Worm (Caenorhabditis elegans) whole organism, late embryonic: Measurements from ENCODE around the gene swsn-4.

Experiments
- elt-2 ChIP-seq: sonication (generic microtip); optimal IDR thresholded peaks from 2 replicates; lab custom pipeline; 2016; ENCODE audit warnings: missing genetic modification reagents, missing genetic modification characterization, missing compliant biosample characterization
- elt-4 ChIP-seq: sonication (generic microtip); optimal IDR thresholded peaks from 2 replicates; lab custom pipeline; 2016; ENCODE audit warnings: missing genetic modification characterization, missing compliant biosample characterization
- fax-1 ChIP-seq: sonication (generic microtip); optimal IDR thresholded peaks from 2 replicates; lab custom pipeline; 2016; ENCODE audit warnings: missing genotype, missing genetic modification characterization, missing compliant biosample characterization
- lin-11 ChIP-seq: fragments of 200-800 bp; sonication (Bioruptor generic); optimal IDR thresholded peaks from 2 replicates; lab custom pipeline; 2018; ENCODE audit warnings: mild to moderate bottlenecking, missing genetic modification characterization, missing compliant biosample characterization
- nfya-1 ChIP-seq: sonication (generic microtip); optimal IDR thresholded peaks from 2 replicates; lab custom pipeline; 2017; ENCODE audit warnings: missing genetic modification characterization, mild to moderate bottlenecking, missing compliant biosample characterization, antibody characterized with exemption, moderate library complexity
- pag-3 ChIP-seq: sonication (generic microtip); optimal IDR thresholded peaks from 2 replicates; lab custom pipeline; 2016; ENCODE audit warnings: missing compliant biosample characterization, missing genetic modification characterization, borderline replicate concordance
- pax-1 ChIP-seq: fragments of 150-350 bp; optimal IDR thresholded peaks from 2 replicates; lab custom pipeline; 2014; ENCODE audit warnings: missing biosample characterization, missing genetic modification characterization
- pha-4 ChIP-seq: fragments of 150-350 bp; optimal IDR thresholded peaks from 2 replicates; lab custom pipeline; 2018; ENCODE audit warnings: missing biosample characterization, missing genetic modification reagents, missing genetic modification characterization
- pqm-1 ChIP-seq: sonication (generic microtip); optimal IDR thresholded peaks from 2 replicates; lab custom pipeline; 2016; ENCODE audit warnings: missing genetic modification characterization, missing compliant biosample characterization
- rnt-1 ChIP-seq: sonication (generic microtip); optimal IDR thresholded peaks from 2 replicates; lab custom pipeline; 2016; ENCODE audit warnings: missing genetic modification characterization, missing compliant biosample characterization
- ttx-3 ChIP-seq: sonication (generic microtip); optimal IDR thresholded peaks from 2 replicates; lab custom pipeline; 2016; ENCODE audit warnings: missing genetic modification reagents, missing genetic modification characterization, missing compliant biosample characterization
- zip-5 ChIP-seq: sonication (generic microtip); optimal IDR thresholded peaks from 2 replicates; lab custom pipeline; 2016; ENCODE audit warnings: missing genetic modification characterization, missing compliant biosample characterization

- TF ChIP-seq pax-1 (tag; lab: Kevin White, UChicago) (no peak), pha-4 (no peak), elt-4 (tag; lab: Kevin White, UChicago) (no peak), lin-11 (tag; lab: Kevin White, UChicago) (no peak), ttx-3 (no peak), pag-3 (no peak), pqm-1 (tag; lab: Kevin White, UChicago) (no peak), rnt-1 (tag; lab: Kevin White, UChicago) (no peak), zip-5 (tag; lab: Kevin White, UChicago) (no peak), fax-1 (tag; lab: Kevin White, UChicago) (no peak), elt-2 (no peak), nfya-1 (peak; percentile 27)
Observed at ce11 chrIV:11142314-11143227, 16.7 kb downstream of the swsn-4 start, which contains the start of gene skih-2.
